Fruit fly (Drosophila melanogaster) whole organism, embryonic: ENCODE measurements around the gene CG8065.

Source experiments
- CG12391 ChIP-seq: fragments of 200-800 bp; sonication (Bioruptor generic); optimal IDR thresholded peaks from 3 replicates; lab custom pipeline; 2018; ENCODE audit warnings: missing biosample characterization, mild to moderate bottlenecking, missing genetic modification characterization, moderate library complexity
- CG30431 ChIP-seq: fragments of 200-800 bp; sonication (Bioruptor generic); optimal IDR thresholded peaks from 2 replicates; lab custom pipeline; 2017; ENCODE audit warnings: missing biosample characterization, missing genetic modification characterization
- sim ChIP-seq: fragments of 200-800 bp; sonication (Bioruptor generic); IDR thresholded peaks from 2 replicates; pipeline ENCODE4 v1.3.6; 2022; ENCODE audit warnings: missing biosample characterization, missing genetic modification characterization

DNA sequence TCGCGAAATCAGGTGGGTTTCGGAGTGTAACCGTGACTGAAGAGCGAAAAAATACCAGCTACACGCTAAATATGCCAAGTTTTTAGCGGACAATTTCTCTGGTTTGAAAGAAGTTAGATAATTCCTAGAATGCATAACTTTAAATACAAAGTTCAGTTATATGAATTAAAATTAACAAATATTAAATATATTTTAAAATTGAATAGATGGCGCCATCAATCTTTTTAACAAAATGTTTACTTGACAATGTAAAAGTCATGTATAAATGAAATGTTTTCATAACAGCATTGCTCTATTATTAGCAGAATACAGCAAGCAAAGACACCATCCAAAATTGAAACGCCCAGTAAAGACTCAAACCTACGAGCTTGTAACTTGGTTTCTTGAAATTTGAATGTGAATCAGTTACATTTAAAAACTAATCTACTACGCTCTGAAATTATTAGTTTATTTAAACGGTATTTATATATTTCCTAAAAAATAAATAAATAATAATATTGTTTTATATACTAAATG is 9.8 kb downstream of the CG8065 start, which contains the start of gene scramb1:
- TF ChIP-seq CG12391 (tag; lab: Kevin White, UChicago), result no peak
- no peak for TF ChIP-seq CG30431 (GFP tag; lab: Kevin White, UChicago)
- TF ChIP-seq sim (GFP tag; lab: Robert Waterston, UW), result no peak
